Fruit fly (Drosophila melanogaster) whole organism, prepupa: ENCODE measurements around the gene VhaM9.7-b.

ENCODE experiments used
- Blimp-1 ChIP-seq: fragments of 200-800 bp; sonication (Bioruptor generic); optimal IDR thresholded peaks from 3 replicates; lab custom pipeline; 2017; ENCODE audit warnings: missing biosample characterization, missing genetic modification characterization, mild to moderate bottlenecking, moderate library complexity, missing genetic modification reagents
- CG10669 ChIP-seq: fragments of 200-800 bp; sonication (Bioruptor generic); optimal IDR thresholded peaks from 3 replicates; lab custom pipeline; 2018; ENCODE audit warnings: missing biosample characterization, mild to moderate bottlenecking, missing genetic modification characterization, moderate library complexity
- CG11294 ChIP-seq: fragments of 200-800 bp; sonication (Bioruptor generic); IDR thresholded peaks from 2 replicates; pipeline ENCODE4 v1.3.6; 2022; ENCODE audit warnings: missing biosample characterization, missing genetic modification characterization
- CG11762 ChIP-seq: fragments of 200-800 bp; sonication (Bioruptor generic); optimal IDR thresholded peaks from 3 replicates; lab custom pipeline; 2016; ENCODE audit warnings: missing biosample characterization, missing genetic modification characterization; ENCODE audit not compliant: insufficient read depth
- CG11902 ChIP-seq: fragments of 200-800 bp; sonication (Bioruptor generic); optimal IDR thresholded peaks from 3 replicates; lab custom pipeline; 2016; ENCODE audit warnings: missing biosample characterization, missing genetic modification characterization
- CG1621 ChIP-seq: fragments of 200-800 bp; sonication (Bioruptor generic); optimal IDR thresholded peaks from 3 replicates; lab custom pipeline; 2018; ENCODE audit warnings: missing biosample characterization, mild to moderate bottlenecking, missing genetic modification characterization
- CG3032 ChIP-seq: fragments of 200-800 bp; optimal IDR thresholded peaks from 2 replicates; lab custom pipeline; 2019; ENCODE audit warnings: missing biosample characterization, mild to moderate bottlenecking, missing genetic modification characterization, moderate library complexity
- CG31627 ChIP-seq: fragments of 200-800 bp; sonication (Bioruptor generic); optimal IDR thresholded peaks from 3 replicates; lab custom pipeline; 2016; ENCODE audit warnings: missing biosample characterization, missing genetic modification characterization
- CG32006 ChIP-seq: fragments of 200-800 bp; sonication (Bioruptor generic); optimal IDR thresholded peaks from 3 replicates; lab custom pipeline; 2017; ENCODE audit warnings: missing biosample characterization, mild to moderate bottlenecking, missing genetic modification characterization
- CG34406 ChIP-seq: fragments of 200-800 bp; sonication (Bioruptor generic); optimal IDR thresholded peaks from 3 replicates; lab custom pipeline; 2016; ENCODE audit warnings: missing biosample characterization, missing genetic modification characterization
- CG3919 ChIP-seq: fragments of 200-800 bp; sonication (Bioruptor generic); optimal IDR thresholded peaks from 3 replicates; lab custom pipeline; 2016; ENCODE audit warnings: missing biosample characterization, missing genetic modification characterization
- CG4318 ChIP-seq: fragments of 200-800 bp; sonication (Bioruptor generic); optimal IDR thresholded peaks from 3 replicates; lab custom pipeline; 2017; ENCODE audit warnings: missing biosample characterization, mild to moderate bottlenecking, missing genetic modification characterization
- CG6163 ChIP-seq: fragments of 200-800 bp; sonication (Bioruptor generic); IDR thresholded peaks from 3 replicates; pipeline ENCODE4 v1.3.6; 2022; ENCODE audit warnings: missing biosample characterization, missing genetic modification characterization
- CG6276 ChIP-seq: fragments of 200-800 bp; sonication (Bioruptor generic); optimal IDR thresholded peaks from 2 replicates; lab custom pipeline; 2017; ENCODE audit warnings: missing biosample characterization, mild to moderate bottlenecking, missing genetic modification characterization
- CG6792 ChIP-seq: fragments of 200-800 bp; sonication (Bioruptor generic); optimal IDR thresholded peaks from 3 replicates; lab custom pipeline; 2016; ENCODE audit warnings: missing biosample characterization, missing genetic modification characterization
- CG6808 ChIP-seq: fragments of 200-800 bp; sonication (Bioruptor generic); optimal IDR thresholded peaks from 3 replicates; lab custom pipeline; 2017; ENCODE audit warnings: missing biosample characterization, missing genetic modification characterization, mild to moderate bottlenecking, moderate library complexity, missing genetic modification reagents
- CG8119 ChIP-seq: fragments of 200-800 bp; sonication (Bioruptor generic); IDR thresholded peaks from 3 replicates; pipeline ENCODE4 v1.3.6; 2022; ENCODE audit warnings: missing biosample characterization, missing genetic modification characterization
- CG8319 ChIP-seq: fragments of 200-800 bp; sonication (Bioruptor generic); optimal IDR thresholded peaks from 3 replicates; lab custom pipeline; 2016; ENCODE audit warnings: missing biosample characterization, missing genetic modification characterization
- CG8632 ChIP-seq: fragments of 200-800 bp; sonication (Bioruptor generic); optimal IDR thresholded peaks from 3 replicates; lab custom pipeline; 2016; ENCODE audit warnings: missing biosample characterization, missing genetic modification characterization
- Eip78C ChIP-seq: fragments of 200-800 bp; sonication (Bioruptor generic); peaks from one replicate; lab custom pipeline; 2016; ENCODE audit warnings: missing biosample characterization, missing genetic modification characterization
- Eip93F ChIP-seq: fragments of 200-800 bp; sonication (Bioruptor generic); optimal IDR thresholded peaks from 2 replicates; lab custom pipeline; 2016; ENCODE audit warnings: missing biosample characterization, mild to moderate bottlenecking, missing genetic modification characterization
- Ets21C ChIP-seq: fragments of 200-800 bp; sonication (Bioruptor generic); optimal IDR thresholded peaks from 3 replicates; lab custom pipeline; 2016; ENCODE audit warnings: missing biosample characterization, missing genetic modification characterization
- Ets96B ChIP-seq: fragments of 200-800 bp; optimal IDR thresholded peaks from 2 replicates; lab custom pipeline; 2019; ENCODE audit warnings: missing biosample characterization, mild to moderate bottlenecking, missing genetic modification characterization, moderate library complexity
- Gug ChIP-seq: fragments of 200-800 bp; sonication (Bioruptor generic); IDR thresholded peaks from 2 replicates; pipeline ENCODE4 v1.3.6; 2022; ENCODE audit warnings: missing biosample characterization, missing genetic modification characterization
- Hr38 ChIP-seq: sonication (Bioruptor generic); optimal IDR thresholded peaks from 2 replicates; lab custom pipeline; 2016; ENCODE audit warnings: missing biosample characterization, missing genetic modification characterization
- Hr39 ChIP-seq: fragments of 200-800 bp; sonication (Bioruptor generic); optimal IDR thresholded peaks from 2 replicates; lab custom pipeline; 2016; ENCODE audit warnings: missing biosample characterization, missing genetic modification characterization
- Hr4 ChIP-seq: fragments of 200-800 bp; sonication (Bioruptor generic); optimal IDR thresholded peaks from 3 replicates; lab custom pipeline; 2016; ENCODE audit warnings: missing biosample characterization, missing genetic modification characterization
- Lpt ChIP-seq: fragments of 200-800 bp; sonication (Bioruptor generic); optimal IDR thresholded peaks from 3 replicates; lab custom pipeline; 2016; ENCODE audit warnings: missing biosample characterization, missing genetic modification characterization
- OdsH ChIP-seq: fragments of 200-800 bp; sonication (Bioruptor generic); optimal IDR thresholded peaks from 3 replicates; lab custom pipeline; 2016; ENCODE audit warnings: missing biosample characterization, missing genetic modification characterization
- Smox ChIP-seq: fragments of 200-800 bp; sonication (Bioruptor generic); optimal IDR thresholded peaks from 3 replicates; lab custom pipeline; 2016; ENCODE audit warnings: missing biosample characterization, missing genetic modification characterization
- achi ChIP-seq: fragments of 200-800 bp; sonication (Bioruptor generic); optimal IDR thresholded peaks from 3 replicates; lab custom pipeline; 2016; ENCODE audit warnings: missing biosample characterization, missing genetic modification characterization
- acj6 ChIP-seq: fragments of 200-800 bp; sonication (Bioruptor generic); optimal IDR thresholded peaks from 3 replicates; lab custom pipeline; 2016; ENCODE audit warnings: missing biosample characterization, missing genetic modification characterization
- cyc ChIP-seq: fragments of 200-800 bp; sonication (Bioruptor generic); optimal IDR thresholded peaks from 3 replicates; lab custom pipeline; 2016; ENCODE audit warnings: missing biosample characterization, missing genetic modification characterization
- dac ChIP-seq: fragments of 200-800 bp; sonication (Bioruptor generic); optimal IDR thresholded peaks from 2 replicates; lab custom pipeline; 2017; ENCODE audit warnings: missing biosample characterization, mild to moderate bottlenecking, missing genetic modification characterization
- dsx ChIP-seq: fragments of 200-800 bp; optimal IDR thresholded peaks from 3 replicates; lab custom pipeline; 2019; ENCODE audit warnings: missing biosample characterization, mild to moderate bottlenecking, missing genetic modification characterization, moderate library complexity; ENCODE audit not compliant: poor library complexity, severe bottlenecking
- fd59A ChIP-seq: fragments of 200-800 bp; sonication (Bioruptor generic); optimal IDR thresholded peaks from 2 replicates; lab custom pipeline; 2017; ENCODE audit warnings: missing biosample characterization, mild to moderate bottlenecking, missing genetic modification characterization, missing genetic modification reagents
- fd85E ChIP-seq: fragments of 200-800 bp; sonication (Bioruptor generic); optimal IDR thresholded peaks from 3 replicates; lab custom pipeline; 2016; ENCODE audit warnings: missing biosample characterization, missing genetic modification characterization
- fkh ChIP-seq: fragments of 200-800 bp; sonication (Bioruptor generic); optimal IDR thresholded peaks from 3 replicates; lab custom pipeline; 2017; ENCODE audit warnings: missing biosample characterization, mild to moderate bottlenecking, missing genetic modification characterization, moderate library complexity
- lz ChIP-seq: fragments of 200-800 bp; sonication (Bioruptor generic); optimal IDR thresholded peaks from 3 replicates; lab custom pipeline; 2016; ENCODE audit warnings: missing biosample characterization, missing genetic modification characterization
- salr ChIP-seq, 2 experiments: fragments of 200-800 bp; sonication (Bioruptor generic); optimal IDR thresholded peaks; 3 replicates each; lab custom pipeline; 2016 to 2018; ENCODE audit warnings: missing biosample characterization in 2 of 2, missing genetic modification characterization in 2 of 2, mild to moderate bottlenecking in 1 of 2
- spab ChIP-seq: fragments of 200-800 bp; sonication (Bioruptor generic); optimal IDR thresholded peaks from 2 replicates; lab custom pipeline; 2017; ENCODE audit warnings: missing biosample characterization, mild to moderate bottlenecking, missing genetic modification characterization, missing genetic modification reagents
- ss ChIP-seq, 2 experiments: fragments of 200-800 bp; sonication (Bioruptor generic); optimal IDR thresholded peaks; 2 replicates in 1 of 2; 3 replicates in 1 of 2; lab custom pipeline; 2017 to 2018; ENCODE audit warnings: mild to moderate bottlenecking in 2 of 2, missing biosample characterization in 2 of 2, missing genetic modification characterization in 2 of 2, moderate library complexity in 1 of 2
- svp ChIP-seq: fragments of 200-800 bp; sonication (Bioruptor generic); peaks from one replicate; lab custom pipeline; 2016; ENCODE audit warnings: missing biosample characterization, missing genetic modification characterization
- topi ChIP-seq: fragments of 200-800 bp; sonication (Bioruptor generic); optimal IDR thresholded peaks from 3 replicates; lab custom pipeline; 2016; ENCODE audit warnings: missing biosample characterization, missing genetic modification characterization
- vri ChIP-seq: fragments of 200-800 bp; sonication (Bioruptor generic); optimal IDR thresholded peaks from 3 replicates; lab custom pipeline; 2016; ENCODE audit warnings: missing biosample characterization, mild to moderate bottlenecking, missing genetic modification characterization

The VhaM9.7-b gene

DNA sequence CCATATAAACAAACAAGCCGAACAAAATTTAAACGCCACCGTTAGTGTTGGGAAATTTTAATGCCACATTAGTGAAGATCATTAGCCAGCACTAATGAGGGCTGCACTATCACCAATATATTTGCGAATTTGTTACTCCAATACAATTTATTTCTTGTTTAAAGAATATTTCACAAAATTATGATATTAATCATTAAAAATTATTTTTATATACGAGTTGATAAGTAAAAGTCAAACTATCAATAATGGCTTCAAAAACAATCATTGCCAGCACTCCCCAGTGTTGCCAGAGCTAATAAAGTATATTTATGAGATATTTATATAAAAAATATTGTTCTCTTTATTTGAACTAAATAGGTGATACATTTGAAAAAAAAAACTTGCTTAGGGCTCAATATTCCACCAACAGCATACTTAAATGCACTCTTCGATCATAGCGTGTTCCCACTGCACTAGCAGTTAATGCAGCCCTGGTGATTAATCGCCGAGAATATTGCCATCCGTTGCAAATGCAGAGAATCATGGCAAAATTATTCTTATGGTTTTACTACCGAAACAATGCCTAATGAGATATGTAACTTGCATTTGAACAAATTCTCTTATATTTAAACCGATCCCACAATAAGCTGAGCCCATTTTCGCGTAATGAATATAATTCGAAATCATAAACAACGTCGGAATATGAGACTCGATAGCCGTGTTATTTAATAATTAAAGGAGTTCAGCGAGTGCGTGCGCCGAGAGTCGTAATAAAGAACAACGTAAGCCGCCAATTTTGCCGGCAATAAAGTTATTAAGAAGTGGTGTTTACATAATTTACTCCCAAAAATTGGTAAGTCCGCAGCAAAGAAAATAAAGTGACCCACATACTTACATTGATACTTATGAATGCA, 23.6 kb upstream of the VhaM9.7-b start, which contains the start of the genes SAK and Cdk12 (continued):
- TF ChIP-seq achi: peak; percentile 83
- TF ChIP-seq CG31627 (GFP tag; lab: Kevin White, UChicago): peak; percentile 72
- peak; percentile 78 for TF ChIP-seq cyc (GFP tag; lab: Kevin White, UChicago)
- TF ChIP-seq CG6276 (GFP tag; lab: Kevin White, UChicago): no peak
- TF ChIP-seq lz (GFP tag; lab: Kevin White, UChicago): peak; percentile 67
- peak; percentile 85 for TF ChIP-seq CG3919
- peak; percentile 76 for TF ChIP-seq CG11294 (GFP tag; lab: Robert Waterston, UW)
- TF ChIP-seq CG10669 (GFP tag; lab: Kevin White, UChicago): peak; percentile 78
- peak; percentile 60 for TF ChIP-seq fkh (GFP tag; lab: Kevin White, UChicago)
- TF ChIP-seq CG8632: peak; percentile 81
- peak; percentile 66 for TF ChIP-seq topi (GFP tag; lab: Kevin White, UChicago)
- TF ChIP-seq Hr38 (GFP tag; lab: Kevin White, UChicago): no peak
- peak; percentile 71 for TF ChIP-seq Eip93F (GFP tag; lab: Kevin White, UChicago)
- peak; percentile 23 for TF ChIP-seq vri
- TF ChIP-seq OdsH (GFP tag; lab: Kevin White, UChicago): peak; percentile 88
- TF ChIP-seq Hr4 (GFP tag; lab: Kevin White, UChicago): peak; percentile 77
- peak; percentile 84 for TF ChIP-seq CG11902
- peak; percentile 70 for TF ChIP-seq CG6808
- no peak for TF ChIP-seq svp (GFP tag; lab: Kevin White, UChicago)
- TF ChIP-seq CG8119 (GFP tag; lab: Robert Waterston, UW): peak; percentile 79
- peak; percentile 64 for TF ChIP-seq Gug (GFP tag; lab: Robert Waterston, UW)
- TF ChIP-seq, all 60 proteins: peak for 56

DNA sequence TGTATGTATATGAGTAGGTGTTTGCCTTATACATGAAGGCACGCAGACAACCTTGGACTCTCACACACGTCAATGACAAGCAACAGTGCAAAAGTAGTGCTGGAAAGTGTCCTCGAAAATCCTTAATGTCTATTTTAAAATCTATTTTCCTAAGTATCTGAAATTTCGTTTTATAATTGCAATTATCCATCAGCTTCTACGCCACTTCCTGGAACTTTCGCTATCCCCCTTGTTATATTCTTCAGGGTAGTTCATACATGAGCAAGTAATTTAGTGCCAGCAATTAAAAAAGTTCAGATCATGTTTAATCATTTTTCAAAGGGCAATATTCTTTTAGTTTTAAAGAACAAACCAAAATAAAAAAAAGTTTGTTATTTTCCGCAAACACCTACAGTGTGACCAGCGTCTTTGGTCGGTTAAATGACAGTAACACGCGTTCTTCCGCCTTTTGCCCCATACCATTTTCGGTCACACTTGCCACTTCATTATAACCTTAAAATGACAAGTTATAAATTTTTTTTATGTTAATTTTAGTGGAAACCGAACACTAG, 22.9 kb upstream of the VhaM9.7-b start:
- TF ChIP-seq Ets21C (peak; percentile 12), CG6792 (GFP tag; lab: Kevin White, UChicago) (peak; percentile 57), lz (GFP tag; lab: Kevin White, UChicago) (peak; percentile 40), Ets96B (tag; lab: Kevin White, UChicago) (peak; percentile 8), Gug (GFP tag; lab: Robert Waterston, UW) (no peak), CG8119 (GFP tag; lab: Robert Waterston, UW) (no peak), dsx (GFP tag; lab: Kevin White, UChicago) (peak; percentile 23), fkh (GFP tag; lab: Kevin White, UChicago) (peak; percentile 6), CG34406 (GFP tag; lab: Kevin White, UChicago) (no peak), acj6 (GFP tag; lab: Kevin White, UChicago) (peak; percentile 31), Eip78C (GFP tag; lab: Kevin White, UChicago) (peak; percentile 48), Smox (peak; percentile 50), spab (no peak), achi (peak; percentile 73), CG3032 (tag; lab: Kevin White, UChicago) (peak; percentile 19), CG4318 (GFP tag; lab: Kevin White, UChicago) (no peak), fd85E (GFP tag; lab: Kevin White, UChicago) (no peak), Hr39 (peak; percentile 54), CG32006 (GFP tag; lab: Kevin White, UChicago) (peak; percentile 24), fd59A (no peak), OdsH (GFP tag; lab: Kevin White, UChicago) (peak; percentile 49), CG11902 (no peak), ss (GFP tag; optimal IDR thresholded peaks at IDR 0.05; lab: Kevin White, UChicago) (peak in 1 of 2 experiments; percentile 43), CG8319 (GFP tag; lab: Kevin White, UChicago) (peak; percentile 18), cyc (GFP tag; lab: Kevin White, UChicago) (peak; percentile 39), CG1621 (no peak), CG11762 (GFP tag; lab: Kevin White, UChicago) (peak; percentile 50), Eip93F (GFP tag; lab: Kevin White, UChicago) (peak; percentile 43), CG8632 (peak; percentile 45), CG6276 (GFP tag; lab: Kevin White, UChicago) (no peak), CG11294 (GFP tag; lab: Robert Waterston, UW) (no peak), dac (GFP tag; lab: Kevin White, UChicago) (no peak), Blimp-1 (GFP tag; lab: Kevin White, UChicago) (no peak), salr (GFP tag; optimal IDR thresholded peaks at IDR 0.05; lab: Kevin White, UChicago) (no peak), CG3919 (peak; percentile 32), Lpt (GFP tag; lab: Kevin White, UChicago) (peak; percentile 44), CG6163 (GFP tag; lab: Robert Waterston, UW) (no peak), vri (no peak)
